Fruit fly (Drosophila melanogaster): ENCODE data around the gene mira.

mira gene

dm6 chr3R:19902926-19903739, 31.8 kb downstream of the mira start, which contains the start of gene ClpX:
Gene ClpX, minus strand, starts transcription at chr3R:19903689.
- peak; percentile 26; the same call in 1 of the 3 replicates for TF ChIP-seq CG4496 (GFP tag; IDR thresholded peaks at IDR 0.05)
- no peak for TF ChIP-seq CG17806 (tag; optimal IDR thresholded peaks at IDR 0.05)

dm6 chr3R:19902328-19902727, 32.6 kb downstream of the mira start:
- 0 out of 3 replicates have a peak, but pooled peaks have one; percentile 5 for TF ChIP-seq fd96Ca (GFP tag; IDR thresholded peaks at IDR 0.05)
- TF ChIP-seq Snoo (tag; optimal IDR thresholded peaks at IDR 0.05), result no peak

- no peak for TF ChIP-seq CG14655 (GFP tag; optimal IDR thresholded peaks at IDR 0.05)
These were observed 33.2 kb downstream of the mira start for dm6 chr3R:19901742-19902141.

- no peak for TF ChIP-seq CG17806 (tag; optimal IDR thresholded peaks at IDR 0.05)
- TF ChIP-seq fd96Ca (GFP tag; IDR thresholded peaks at IDR 0.05), result no peak
- no peak for TF ChIP-seq gl (tag; optimal IDR thresholded peaks at IDR 0.05)
- TF ChIP-seq CG34367 (tag; optimal IDR thresholded peaks at IDR 0.05), result no peak
- TF ChIP-seq CG15710 (tag; optimal IDR thresholded peaks at IDR 0.05), result no peak
- TF ChIP-seq Snoo (tag; optimal IDR thresholded peaks at IDR 0.05), result no peak
- no peak for TF ChIP-seq CG8301 (tag; optimal IDR thresholded peaks at IDR 0.05)
- TF ChIP-seq CG8159 (tag; optimal IDR thresholded peaks at IDR 0.05), result no peak
- TF ChIP-seq EcR (GFP tag; optimal IDR thresholded peaks at IDR 0.05), result no peak
- no peak for TF ChIP-seq CG4496 (GFP tag; IDR thresholded peaks at IDR 0.05)
- TF ChIP-seq CG32121 (GFP tag; IDR thresholded peaks at IDR 0.05), result no peak
- no peak for TF ChIP-seq Ets98B (GFP tag; IDR thresholded peaks at IDR 0.05)
These were observed 39.6 kb downstream of the mira start for dm6 chr3R:19895305-19895704.

- peak; percentile 44; the same call in 1 of the 2 replicates for TF ChIP-seq Ets98B (GFP tag; IDR thresholded peaks at IDR 0.05)
- no peak for TF ChIP-seq CG17806 (tag; optimal IDR thresholded peaks at IDR 0.05)
- peak; percentile 75 for TF ChIP-seq CG4496 (GFP tag; IDR thresholded peaks at IDR 0.05)
- no peak; the same call in 1 of the 2 replicates for TF ChIP-seq CG32121 (GFP tag; IDR thresholded peaks at IDR 0.05)
- TF ChIP-seq fd96Ca (GFP tag; IDR thresholded peaks at IDR 0.05), result peak; percentile 63
These were observed 42.9 kb downstream of the mira start for dm6 chr3R:19892046-19892445.

- TF ChIP-seq fd96Ca (GFP tag; IDR thresholded peaks at IDR 0.05) (0 out of 3 replicates have a peak, but pooled peaks have one; percentile 48), CG32121 (GFP tag; IDR thresholded peaks at IDR 0.05) (0 out of 2 replicates have a peak, but pooled peaks have one; percentile 9), D1 (tag; optimal IDR thresholded peaks at IDR 0.05) (no peak), CG17806 (tag; optimal IDR thresholded peaks at IDR 0.05) (no peak), CG13204 (GFP tag; optimal IDR thresholded peaks at IDR 0.05) (no peak), rn (GFP tag; IDR thresholded peaks at IDR 0.05) (no peak), CG15710 (tag; optimal IDR thresholded peaks at IDR 0.05) (no peak), Pif1A (GFP tag; optimal IDR thresholded peaks at IDR 0.05) (no peak), Pif1B (GFP tag; optimal IDR thresholded peaks at IDR 0.05) (no peak), Snoo (tag; optimal IDR thresholded peaks at IDR 0.05) (no peak), CG12605 (GFP tag; IDR thresholded peaks at IDR 0.05) (no peak), Ets98B (GFP tag; IDR thresholded peaks at IDR 0.05) (no peak), gl (tag; optimal IDR thresholded peaks at IDR 0.05) (no peak), CG8301 (tag; optimal IDR thresholded peaks at IDR 0.05) (no peak)
These were observed 43.6 kb downstream of the mira start for dm6 chr3R:19891363-19891762.

- TF ChIP-seq CG10348 (GFP tag; IDR thresholded peaks at IDR 0.05) (no peak), CG12605 (GFP tag; IDR thresholded peaks at IDR 0.05) (peak; percentile 29; the same call in 1 of the 2 replicates), EcR (GFP tag; optimal IDR thresholded peaks at IDR 0.05) (no peak), CG8301 (tag; optimal IDR thresholded peaks at IDR 0.05) (no peak), CG15710 (tag; optimal IDR thresholded peaks at IDR 0.05) (no peak), CG34367 (tag; optimal IDR thresholded peaks at IDR 0.05) (no peak), CG9948 (tag; optimal IDR thresholded peaks at IDR 0.05) (no peak), Pif1B (GFP tag; optimal IDR thresholded peaks at IDR 0.05) (no peak), CG8159 (tag; optimal IDR thresholded peaks at IDR 0.05) (no peak), CG17806 (tag; optimal IDR thresholded peaks at IDR 0.05) (no peak), CG32121 (GFP tag; IDR thresholded peaks at IDR 0.05) (peak; percentile 31; the same call in 1 of the 2 replicates), CG4496 (GFP tag; IDR thresholded peaks at IDR 0.05) (0 out of 3 replicates have a peak, but pooled peaks have one; percentile 32), D1 (tag; optimal IDR thresholded peaks at IDR 0.05) (no peak), Ets98B (GFP tag; IDR thresholded peaks at IDR 0.05) (no peak; the same call in 1 of the 2 replicates), CG13204 (GFP tag; optimal IDR thresholded peaks at IDR 0.05) (peak; percentile 58), Snoo (tag; optimal IDR thresholded peaks at IDR 0.05) (no peak), Pif1A (GFP tag; optimal IDR thresholded peaks at IDR 0.05) (no peak), rn (GFP tag; IDR thresholded peaks at IDR 0.05) (no peak), fd96Ca (GFP tag; IDR thresholded peaks at IDR 0.05) (no peak), CG14655 (GFP tag; optimal IDR thresholded peaks at IDR 0.05) (peak; percentile 14), gl (tag; optimal IDR thresholded peaks at IDR 0.05) (no peak)
These were observed 44.5 kb downstream of the mira start, which contains the start of gene CG4733 for dm6 chr3R:19890340-19890998. Gene CG4733, plus strand, starts transcription at chr3R:19890689.
